Worm (Caenorhabditis elegans) whole organism, L2 larva: ENCODE data around the gene nas-1.

ENCODE experiments used
- C34F6.9 ChIP-seq: fragments of 150-350 bp; optimal IDR thresholded peaks from 2 replicates; lab custom pipeline; 2014; ENCODE audit warnings: missing biosample characterization, missing genetic modification characterization
- F13H6.1 ChIP-seq: sonication (generic microtip); optimal IDR thresholded peaks from 2 replicates; lab custom pipeline; 2016; ENCODE audit warnings: missing genetic modification characterization, missing compliant biosample characterization
- ZK546.5 ChIP-seq: sonication (generic microtip); optimal IDR thresholded peaks from 2 replicates; lab custom pipeline; 2017; ENCODE audit warnings: missing biosample characterization, missing genetic modification characterization
- alr-1 ChIP-seq: fragments of 150-350 bp; optimal IDR thresholded peaks from 2 replicates; lab custom pipeline; 2014; ENCODE audit warnings: missing biosample characterization, missing genetic modification characterization
- aly-2 ChIP-seq: fragments of 150-350 bp; optimal IDR thresholded peaks from 2 replicates; lab custom pipeline; 2014; ENCODE audit warnings: missing biosample characterization, missing genetic modification characterization
- blmp-1 ChIP-seq: sonication (generic microtip); optimal IDR thresholded peaks from 2 replicates; lab custom pipeline; 2017; ENCODE audit warnings: missing genetic modification characterization, mild to moderate bottlenecking, missing compliant biosample characterization, antibody characterized with exemption, moderate library complexity; ENCODE audit not compliant: insufficient read depth
- crh-2 ChIP-seq: sonication (generic microtip); optimal IDR thresholded peaks from 2 replicates; lab custom pipeline; 2017; ENCODE audit warnings: missing biosample characterization, missing genetic modification characterization
- fos-1 ChIP-seq: fragments of 150-350 bp; optimal IDR thresholded peaks from 2 replicates; lab custom pipeline; 2014; ENCODE audit warnings: missing biosample characterization, missing genetic modification characterization
- gmeb-1 ChIP-seq: fragments of 150-350 bp; optimal IDR thresholded peaks from 2 replicates; lab custom pipeline; 2014; ENCODE audit warnings: missing biosample characterization, missing genetic modification characterization
- lin-13 ChIP-seq: fragments of 150-350 bp; optimal IDR thresholded peaks from 2 replicates; lab custom pipeline; 2014; ENCODE audit warnings: missing biosample characterization, missing genetic modification reagents, missing genetic modification characterization
- lsy-2 ChIP-seq, 2 experiments: fragments of 150-350 bp in 1 of 2; sonication (generic microtip) in 1 of 2; optimal IDR thresholded peaks; 2 replicates each; lab custom pipeline; 2014 to 2017; ENCODE audit warnings: missing biosample characterization in 2 of 2, missing genetic modification characterization in 2 of 2
- mab-5 ChIP-seq: fragments of 150-350 bp; optimal IDR thresholded peaks from 2 replicates; lab custom pipeline; 2014; ENCODE audit warnings: missing biosample characterization, missing genetic modification characterization
- mbf-1 ChIP-seq: sonication (generic microtip); optimal IDR thresholded peaks from 2 replicates; lab custom pipeline; 2017; ENCODE audit warnings: missing biosample characterization, missing genetic modification characterization
- nhr-10 ChIP-seq: sonication (generic microtip); optimal IDR thresholded peaks from 2 replicates; lab custom pipeline; 2017; ENCODE audit warnings: missing biosample characterization, missing genetic modification characterization
- nhr-11 ChIP-seq: fragments of 150-350 bp; optimal IDR thresholded peaks from 2 replicates; lab custom pipeline; 2014; ENCODE audit warnings: missing biosample characterization, missing genetic modification characterization
- nhr-12 ChIP-seq: fragments of 150-350 bp; optimal IDR thresholded peaks from 2 replicates; lab custom pipeline; 2014; ENCODE audit warnings: missing biosample characterization, missing genetic modification characterization
- nhr-129 ChIP-seq: fragments of 150-350 bp; optimal IDR thresholded peaks from 2 replicates; lab custom pipeline; 2014; ENCODE audit warnings: missing biosample characterization, missing genetic modification characterization
- nhr-21 ChIP-seq: fragments of 150-350 bp; optimal IDR thresholded peaks from 2 replicates; lab custom pipeline; 2014; ENCODE audit warnings: missing biosample characterization, missing genetic modification characterization
- nhr-237 ChIP-seq: fragments of 150-350 bp; optimal IDR thresholded peaks from 2 replicates; lab custom pipeline; 2014; ENCODE audit warnings: missing biosample characterization, missing genetic modification characterization
- nhr-25 ChIP-seq: fragments of 150-350 bp; sonication (generic microtip); optimal IDR thresholded peaks from 3 replicates; lab custom pipeline; 2014; ENCODE audit warnings: missing biosample characterization, missing genetic modification characterization
- nhr-6 ChIP-seq: fragments of 150-350 bp; optimal IDR thresholded peaks from 2 replicates; lab custom pipeline; 2014; ENCODE audit warnings: missing biosample characterization, missing genetic modification characterization
- peb-1 ChIP-seq: fragments of 150-350 bp; optimal IDR thresholded peaks from 2 replicates; lab custom pipeline; 2014; ENCODE audit warnings: missing biosample characterization, missing genetic modification characterization
- sem-4 ChIP-seq: fragments of 150-350 bp; optimal IDR thresholded peaks from 2 replicates; lab custom pipeline; 2014; ENCODE audit warnings: missing biosample characterization, missing genetic modification reagents, missing genetic modification characterization
- skn-1 ChIP-seq: sonication (generic microtip); optimal IDR thresholded peaks from 2 replicates; lab custom pipeline; 2017; ENCODE audit warnings: missing biosample characterization, missing genetic modification characterization
- sma-3 ChIP-seq: sonication (generic microtip); optimal IDR thresholded peaks from 2 replicates; lab custom pipeline; 2016; ENCODE audit warnings: missing genetic modification reagents, missing genetic modification characterization, missing compliant biosample characterization
- sma-9 ChIP-seq, 2 experiments: fragments of 150-350 bp in 1 of 2; sonication (generic microtip) in 1 of 2; optimal IDR thresholded peaks; 2 replicates each; lab custom pipeline; 2014 to 2016; ENCODE audit warnings: missing genetic modification characterization in 2 of 2, mild to moderate bottlenecking in 1 of 2, missing biosample characterization in 1 of 2, missing compliant biosample characterization in 1 of 2, missing genetic modification reagents in 1 of 2, moderate library complexity in 1 of 2
- snpc-4 ChIP-seq: fragments of 150-350 bp; optimal IDR thresholded peaks from 2 replicates; lab custom pipeline; 2014; ENCODE audit warnings: missing biosample characterization, missing genetic modification characterization
- unc-39 ChIP-seq: fragments of 150-350 bp; optimal IDR thresholded peaks from 2 replicates; lab custom pipeline; 2014; ENCODE audit warnings: missing biosample characterization, missing genetic modification characterization
- unc-55 ChIP-seq: fragments of 150-350 bp; sonication (generic microtip); optimal IDR thresholded peaks from 3 replicates; lab custom pipeline; 2014; ENCODE audit warnings: missing biosample characterization, missing genetic modification reagents, missing genetic modification characterization
- unc-62 ChIP-seq: fragments of 150-350 bp; optimal IDR thresholded peaks from 2 replicates; lab custom pipeline; 2014; ENCODE audit warnings: missing biosample characterization, missing genetic modification reagents, missing genetic modification characterization
- zag-1 ChIP-seq: fragments of 150-350 bp; optimal IDR thresholded peaks from 2 replicates; lab custom pipeline; 2014; ENCODE audit warnings: missing biosample characterization, missing genetic modification characterization
- ztf-11 ChIP-seq: sonication (generic microtip); optimal IDR thresholded peaks from 2 replicates; lab custom pipeline; 2017; ENCODE audit warnings: missing biosample characterization, missing genetic modification characterization
- ztf-4 ChIP-seq: fragments of 150-350 bp; optimal IDR thresholded peaks from 2 replicates; lab custom pipeline; 2014; ENCODE audit warnings: missing biosample characterization, missing genetic modification characterization

Gene nas-1

DNA sequence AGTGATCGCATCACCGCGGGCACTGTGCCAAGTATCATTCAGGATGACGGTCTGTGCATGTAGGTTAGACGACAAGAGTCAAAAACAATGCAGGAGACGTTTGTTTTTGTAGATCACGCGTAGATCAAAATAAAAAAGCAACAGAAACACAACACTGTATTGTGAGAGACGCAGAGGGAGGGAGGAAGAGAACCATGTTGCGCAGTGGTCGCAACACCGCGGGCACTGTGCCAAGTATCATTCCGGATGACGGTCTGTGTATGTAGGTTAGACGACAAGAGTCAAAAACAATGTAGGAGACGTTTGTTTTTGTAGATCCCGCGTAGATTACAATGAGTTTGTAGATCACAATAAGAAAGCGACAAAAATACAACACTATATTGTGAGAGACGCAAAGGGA is 13.4 kb downstream of the nas-1 start:
- TF ChIP-seq alr-1 (tag; lab: Kevin White, UChicago) (no peak), sma-3 (no peak), nhr-25 (tag; lab: Kevin White, UChicago) (no peak), peb-1 (tag; lab: Kevin White, UChicago) (no peak), unc-39 (tag; lab: Kevin White, UChicago) (no peak), unc-55 (GFP tag; lab: Kevin White, UChicago) (no peak), skn-1 (no peak), ZK546.5 (tag; lab: Kevin White, UChicago) (no peak), blmp-1 (tag; lab: Kevin White, UChicago) (no peak), nhr-6 (tag; lab: Kevin White, UChicago) (no peak), mbf-1 (tag; lab: Kevin White, UChicago) (no peak), aly-2 (tag; lab: Kevin White, UChicago) (no peak), mab-5 (no peak), C34F6.9 (tag; lab: Kevin White, UChicago) (no peak), ztf-4 (tag; lab: Kevin White, UChicago) (no peak)
- TF ChIP-seq, all 48 proteins: peak for 0

- TF ChIP-seq blmp-1 (tag; lab: Kevin White, UChicago) = peak; percentile 21
- no peak for TF ChIP-seq ztf-11 (tag; lab: Kevin White, UChicago)
- no peak for TF ChIP-seq nhr-12 (tag; lab: Kevin White, UChicago)
- TF ChIP-seq aly-2 (tag; lab: Kevin White, UChicago) = no peak
- peak; percentile 53 for TF ChIP-seq snpc-4 (tag; lab: Kevin White, UChicago)
- TF ChIP-seq gmeb-1 (tag; lab: Kevin White, UChicago) = peak; percentile 91
- TF ChIP-seq sma-3 = peak; percentile 70
- peak; percentile 66 for TF ChIP-seq crh-2 (tag; lab: Kevin White, UChicago)
- peak; percentile 26 for TF ChIP-seq sma-9 (GFP tag; optimal IDR thresholded peaks at IDR 0.05; lab: Kevin White, UChicago)
- TF ChIP-seq sma-9 (tag; optimal IDR thresholded peaks at IDR 0.05; lab: Kevin White, UChicago) = no peak
- peak; percentile 41 for TF ChIP-seq C34F6.9 (tag; lab: Kevin White, UChicago)
- peak; percentile 63 for TF ChIP-seq fos-1 (tag; lab: Kevin White, UChicago)
- TF ChIP-seq unc-55 (GFP tag; lab: Kevin White, UChicago) = peak; percentile 87
- TF ChIP-seq lin-13 (GFP tag; lab: Kevin White, UChicago) = peak; percentile 75
- TF ChIP-seq nhr-25 (tag; lab: Kevin White, UChicago) = peak; percentile 63
- TF ChIP-seq nhr-237 (tag; lab: Kevin White, UChicago) = no peak
- TF ChIP-seq sem-4 (tag; lab: Kevin White, UChicago) = no peak
- peak; percentile 70 for TF ChIP-seq nhr-129 (tag; lab: Kevin White, UChicago)
- TF ChIP-seq lsy-2 (tag; optimal IDR thresholded peaks at IDR 0.05; lab: Kevin White, UChicago) = peak in 1 of 2 experiments; percentile 77
- peak; percentile 1 for TF ChIP-seq zag-1 (tag; lab: Kevin White, UChicago)
Measured at ce11 chrIII:13423414-13423813, 17.8 kb downstream of the nas-1 start, which contains the start of gene exo-1. TSS of gene exo-1 (plus strand) at chrIII:13423514.

- peak; percentile 51 for TF ChIP-seq C34F6.9 (tag; lab: Kevin White, UChicago)
- peak; percentile 25 for TF ChIP-seq unc-55 (GFP tag; lab: Kevin White, UChicago)
- peak in 1 of 2 experiments; percentile 62 for TF ChIP-seq lsy-2 (tag; optimal IDR thresholded peaks at IDR 0.05; lab: Kevin White, UChicago)
- peak; percentile 75 for TF ChIP-seq crh-2 (tag; lab: Kevin White, UChicago)
- no peak for TF ChIP-seq aly-2 (tag; lab: Kevin White, UChicago)
- peak; percentile 56 for TF ChIP-seq gmeb-1 (tag; lab: Kevin White, UChicago)
- TF ChIP-seq mab-5 = no peak
Measured at ce11 chrIII:13426036-13426435, 20.4 kb downstream of the nas-1 start, which contains the start of gene cope-1. TSS of gene cope-1 (plus strand) at chrIII:13426264.

DNA sequence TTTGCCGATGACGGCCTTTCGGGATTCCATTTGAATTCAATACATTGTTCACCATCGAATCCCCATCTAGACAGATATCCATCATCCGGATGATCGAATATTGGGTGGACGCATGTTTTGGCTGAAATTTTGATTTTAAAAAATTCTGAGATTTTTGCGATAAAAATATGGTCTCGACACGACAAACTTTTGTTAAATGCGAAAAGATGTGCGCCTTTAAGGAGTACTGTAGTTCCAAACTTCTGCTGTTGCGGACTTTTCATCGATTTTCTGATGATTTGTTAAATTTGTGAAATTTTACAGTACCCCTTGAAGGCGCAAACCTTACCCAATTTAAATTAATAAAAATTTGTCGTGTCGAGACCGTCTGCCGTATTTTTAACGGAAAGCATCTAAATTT is 22.2 kb downstream of the nas-1 start:
- no peak for TF ChIP-seq snpc-4 (tag; lab: Kevin White, UChicago)
- no peak for TF ChIP-seq lin-13 (GFP tag; lab: Kevin White, UChicago)
- TF ChIP-seq unc-62 = no peak
- TF ChIP-seq nhr-129 (tag; lab: Kevin White, UChicago) = no peak
- no peak for TF ChIP-seq zag-1 (tag; lab: Kevin White, UChicago)
- no peak for TF ChIP-seq nhr-10 (tag; lab: Kevin White, UChicago)
- no peak for TF ChIP-seq peb-1 (tag; lab: Kevin White, UChicago)
- no peak for TF ChIP-seq nhr-21 (tag; lab: Kevin White, UChicago)
- TF ChIP-seq F13H6.1 = no peak
- TF ChIP-seq unc-55 (GFP tag; lab: Kevin White, UChicago) = no peak
- TF ChIP-seq alr-1 (tag; lab: Kevin White, UChicago) = no peak
- TF ChIP-seq nhr-11 (tag; lab: Kevin White, UChicago) = no peak
- no peak for TF ChIP-seq sma-9 (GFP tag; optimal IDR thresholded peaks at IDR 0.05; lab: Kevin White, UChicago)
- TF ChIP-seq sma-9 (tag; optimal IDR thresholded peaks at IDR 0.05; lab: Kevin White, UChicago) = no peak
- no peak for TF ChIP-seq unc-39 (tag; lab: Kevin White, UChicago)
- TF ChIP-seq gmeb-1 (tag; lab: Kevin White, UChicago) = no peak
